Fruit fly (Drosophila melanogaster): Measurements from ENCODE around the gene Smr.

Smr gene

dm6 chrX:12719152-12719779, 23.2 kb downstream of the Smr start (continued):
- TF ChIP-seq zen2 (GFP tag; IDR thresholded peaks at IDR 0.05; ENCODE audit: partially characterized antibody) (no peak), Hand (GFP tag; optimal IDR thresholded peaks at IDR 0.05) (peak; percentile 58), CG10959 (GFP tag; IDR thresholded peaks at IDR 0.05) (0 out of 2 replicates have a peak, but pooled peaks have one; percentile 44), grau (tag; optimal IDR thresholded peaks at IDR 0.05) (peak; percentile 69), lola (GFP tag; optimal IDR thresholded peaks at IDR 0.05) (peak in 1 of 3 experiments; percentile 62), Ada2b (GFP tag; IDR thresholded peaks at IDR 0.05) (peak; percentile 71), CG18619 (GFP tag; optimal IDR thresholded peaks at IDR 0.05) (peak; percentile 72), danr (GFP tag; IDR thresholded peaks at IDR 0.05) (no peak), PHDP (tag; optimal IDR thresholded peaks at IDR 0.05) (peak; percentile 71), ssp (GFP tag; IDR thresholded peaks at IDR 0.05) (peak; percentile 37), Dll (GFP tag; IDR thresholded peaks at IDR 0.05; ENCODE audit: partially characterized antibody) (no peak), crol (GFP tag; IDR thresholded peaks at IDR 0.05) (0 out of 2 replicates have a peak, but pooled peaks have one; percentile 7), ttk (GFP tag; IDR thresholded peaks at IDR 0.05) (peak; percentile 63), CG11247 (GFP tag; IDR thresholded peaks at IDR 0.05) (peak; percentile 12; the same call in 1 of the 2 replicates), CG7963 (GFP tag; IDR thresholded peaks at IDR 0.05; ENCODE audit: partially characterized antibody) (no peak), Scr (GFP tag; IDR thresholded peaks at IDR 0.05; ENCODE audit: partially characterized antibody) (no peak), sc (optimal IDR thresholded peaks at IDR 0.05) (no peak), sc (GFP tag; optimal IDR thresholded peaks at IDR 0.05) (no peak), Atf6 (GFP tag; IDR thresholded peaks at IDR 0.05) (peak; percentile 73), CG10431 (GFP tag; optimal IDR thresholded peaks at IDR 0.05) (no peak), CG12071 (GFP tag; optimal IDR thresholded peaks at IDR 0.05) (peak; percentile 50), fd102C (GFP tag; optimal IDR thresholded peaks at IDR 0.05) (no peak), CG10979 (tag; optimal IDR thresholded peaks at IDR 0.05) (peak; percentile 72), CG34422 (GFP tag; IDR thresholded peaks at IDR 0.05) (peak; percentile 41; the same call in 1 of the 3 replicates), ind (GFP tag; optimal IDR thresholded peaks at IDR 0.05) (peak; percentile 80), Atf-2 (GFP tag; optimal IDR thresholded peaks at IDR 0.05) (peak; percentile 69), ro (GFP tag; IDR thresholded peaks at IDR 0.05) (no peak), ab (GFP tag; optimal IDR thresholded peaks at IDR 0.05) (peak; percentile 64), grn (GFP tag; optimal IDR thresholded peaks at IDR 0.05) (no peak), NfI (GFP tag; optimal IDR thresholded peaks at IDR 0.05) (peak; percentile 67), so (GFP tag; IDR thresholded peaks at IDR 0.05) (0 out of 3 replicates have a peak, but pooled peaks have one; percentile 41), B-H1 (GFP tag; IDR thresholded peaks at IDR 0.05) (peak; percentile 37; the same call in 1 of the 3 replicates), unpg (GFP tag; optimal IDR thresholded peaks at IDR 0.05) (peak; percentile 72), sqz (GFP tag; optimal IDR thresholded peaks at IDR 0.05) (peak; percentile 49), ken (GFP tag; IDR thresholded peaks at IDR 0.05) (no peak), disco-r (GFP tag; optimal IDR thresholded peaks at IDR 0.05) (peak; percentile 28), Pdp1 (GFP tag; optimal IDR thresholded peaks at IDR 0.05) (peak; percentile 51 to 79), zfh2 (GFP tag; optimal IDR thresholded peaks at IDR 0.05) (peak; percentile 55), Ravus (GFP tag; IDR thresholded peaks at IDR 0.05) (no peak), Mrtf (GFP tag; IDR thresholded peaks at IDR 0.05) (no peak), CG17385 (GFP tag; optimal IDR thresholded peaks at IDR 0.05) (peak; percentile 41), Dek (tag; optimal IDR thresholded peaks at IDR 0.05) (peak; percentile 52), CTCF (GFP tag; optimal IDR thresholded peaks at IDR 0.05) (no peak), CG12769 (tag; optimal IDR thresholded peaks at IDR 0.05) (peak; percentile 50), Six4 (GFP tag; optimal IDR thresholded peaks at IDR 0.05) (peak; percentile 72), ham (GFP tag; IDR thresholded peaks at IDR 0.05) (no peak), nmo (GFP tag; optimal IDR thresholded peaks at IDR 0.05) (peak; percentile 76), zen (tag; optimal IDR thresholded peaks at IDR 0.05) (peak; percentile 23), Poxn (GFP tag; IDR thresholded peaks at IDR 0.05) (no peak), knrl (GFP tag; IDR thresholded peaks at IDR 0.05; ENCODE audit: partially characterized antibody) (no peak)
